Fruit fly (Drosophila melanogaster): ENCODE measurements around the gene CG4293.

dm6 chrX:520215-520861, 9.8 kb downstream of the CG4293 start:
- TF ChIP-seq CG33017 (tag; optimal IDR thresholded peaks at IDR 0.05), result no peak
- no peak for TF ChIP-seq CG12768 (GFP tag; optimal IDR thresholded peaks at IDR 0.05)
